Fruit fly (Drosophila melanogaster) whole organism, embryonic: Measurements from ENCODE around the gene GNBP3.
A peak's percentile ranks its signal among the peaks of the same experiment; 100 is the strongest.

Source experiments
- Bdp1 ChIP-seq: fragments of 200-800 bp; sonication (Bioruptor generic); optimal IDR thresholded peaks from 3 replicates; lab custom pipeline; 2016; ENCODE audit warnings: missing biosample characterization, missing genetic modification characterization
- CG10267 ChIP-seq: fragments of 200-800 bp; sonication (Bioruptor generic); optimal IDR thresholded peaks from 2 replicates; lab custom pipeline; 2018; ENCODE audit warnings: missing biosample characterization, mild to moderate bottlenecking, missing genetic modification characterization, moderate library complexity
- CG12104 ChIP-seq: fragments of 200-800 bp; sonication (Bioruptor generic); optimal IDR thresholded peaks from 3 replicates; lab custom pipeline; 2016; ENCODE audit warnings: missing biosample characterization, missing genetic modification characterization
- CG12391 ChIP-seq: fragments of 200-800 bp; sonication (Bioruptor generic); optimal IDR thresholded peaks from 3 replicates; lab custom pipeline; 2018; ENCODE audit warnings: missing biosample characterization, mild to moderate bottlenecking, missing genetic modification characterization, moderate library complexity
- CG15601 ChIP-seq: fragments of 200-800 bp; sonication (Bioruptor generic); optimal IDR thresholded peaks from 3 replicates; lab custom pipeline; 2019; ENCODE audit warnings: missing biosample characterization, mild to moderate bottlenecking, missing genetic modification characterization, moderate library complexity
- CG16813 ChIP-seq: fragments of 200-800 bp; sonication (Bioruptor generic); IDR thresholded peaks from 3 replicates; pipeline ENCODE4 v1.3.6; 2022; ENCODE audit warnings: missing biosample characterization, missing genetic modification characterization; ENCODE audit not compliant: partially characterized antibody
- CG17612 ChIP-seq: fragments of 200-800 bp; sonication (Bioruptor generic); IDR thresholded peaks from 2 replicates; pipeline ENCODE4 v1.3.6; 2022; ENCODE audit warnings: missing biosample characterization, missing genetic modification characterization
- CG18599 ChIP-seq: fragments of 200-800 bp; sonication (Bioruptor generic); optimal IDR thresholded peaks from 3 replicates; lab custom pipeline; 2017; ENCODE audit warnings: missing biosample characterization, missing genetic modification characterization, mild to moderate bottlenecking, moderate library complexity, missing genetic modification reagents
- CG2116 ChIP-seq: fragments of 200-800 bp; sonication (Bioruptor generic); optimal IDR thresholded peaks from 3 replicates; lab custom pipeline; 2018; ENCODE audit warnings: missing biosample characterization, mild to moderate bottlenecking, missing genetic modification characterization
- CG30020 ChIP-seq: fragments of 200-800 bp; optimal IDR thresholded peaks from 2 replicates; lab custom pipeline; 2019; ENCODE audit warnings: missing biosample characterization, mild to moderate bottlenecking, missing genetic modification characterization, moderate library complexity
- CG30431 ChIP-seq: fragments of 200-800 bp; sonication (Bioruptor generic); optimal IDR thresholded peaks from 2 replicates; lab custom pipeline; 2017; ENCODE audit warnings: missing biosample characterization, missing genetic modification characterization
- CG32532 ChIP-seq: fragments of 200-800 bp; sonication (Bioruptor generic); IDR thresholded peaks from 2 replicates; pipeline ENCODE4 v1.3.6; 2022; ENCODE audit warnings: missing biosample characterization, missing genetic modification characterization
- CG3281 ChIP-seq: fragments of 200-800 bp; sonication (Bioruptor generic); optimal IDR thresholded peaks from 3 replicates; lab custom pipeline; 2017; ENCODE audit warnings: missing biosample characterization, mild to moderate bottlenecking, missing genetic modification characterization
- CG8765 ChIP-seq: fragments of 200-800 bp; sonication (Bioruptor generic); IDR thresholded peaks from 2 replicates; pipeline ENCODE4 v1.3.6; 2022; ENCODE audit warnings: missing biosample characterization, missing genetic modification characterization
- CG9215 ChIP-seq: fragments of 200-800 bp; sonication (Bioruptor generic); IDR thresholded peaks from 2 replicates; pipeline ENCODE4 v1.3.6; 2022; ENCODE audit warnings: missing biosample characterization, missing genetic modification characterization
- CG9609 ChIP-seq: fragments of 200-800 bp; sonication (Bioruptor generic); optimal IDR thresholded peaks from 3 replicates; lab custom pipeline; 2016; ENCODE audit warnings: missing biosample characterization, missing genetic modification characterization
- CG9932 ChIP-seq: fragments of 200-800 bp; sonication (Bioruptor generic); IDR thresholded peaks from 2 replicates; pipeline ENCODE4 v1.3.6; 2022; ENCODE audit warnings: missing biosample characterization, missing genetic modification characterization
- CoRest ChIP-seq: fragments of 200-800 bp; sonication (Bioruptor generic); optimal IDR thresholded peaks from 3 replicates; lab custom pipeline; 2018; ENCODE audit warnings: missing biosample characterization, mild to moderate bottlenecking, missing genetic modification characterization, moderate library complexity
- Dll ChIP-seq: fragments of 200-800 bp; sonication (Bioruptor generic); IDR thresholded peaks from 4 replicates; pipeline ENCODE4 v1.3.6; 2022; ENCODE audit warnings: missing biosample characterization, missing genetic modification characterization; ENCODE audit not compliant: partially characterized antibody
- Dp ChIP-seq: fragments of 200-800 bp; sonication (Bioruptor generic); optimal IDR thresholded peaks from 2 replicates; lab custom pipeline; 2018; ENCODE audit warnings: missing biosample characterization, mild to moderate bottlenecking, missing genetic modification characterization, moderate library complexity
- E2f2 ChIP-seq: fragments of 200-800 bp; sonication (Bioruptor generic); IDR thresholded peaks from 2 replicates; pipeline ENCODE4 v1.3.6; 2022; ENCODE audit warnings: missing biosample characterization, missing genetic modification characterization
- ERR ChIP-seq: fragments of 200-800 bp; sonication (Bioruptor generic); optimal IDR thresholded peaks from 2 replicates; lab custom pipeline; 2016; ENCODE audit warnings: missing biosample characterization, missing genetic modification characterization
- Ets65A ChIP-seq: fragments of 200-800 bp; sonication (Bioruptor generic); peaks from one replicate; lab custom pipeline; 2016; ENCODE audit warnings: missing biosample characterization, missing genetic modification characterization
- GATAe ChIP-seq: fragments of 200-800 bp; sonication (Bioruptor generic); conservative IDR thresholded peaks from 2 replicates; pipeline ENCODE4 v1.3.6; 2022; ENCODE audit warnings: missing biosample characterization, missing genetic modification characterization
- Meics ChIP-seq: fragments of 200-800 bp; sonication (Bioruptor generic); optimal IDR thresholded peaks from 2 replicates; lab custom pipeline; 2017; ENCODE audit warnings: missing biosample characterization, mild to moderate bottlenecking, missing genetic modification characterization
- Mes4 ChIP-seq: fragments of 200-800 bp; sonication (Bioruptor generic); optimal IDR thresholded peaks from 2 replicates; lab custom pipeline; 2016; ENCODE audit warnings: missing biosample characterization, missing genetic modification characterization
- NC2α ChIP-seq: fragments of 200-800 bp; sonication (Bioruptor generic); optimal IDR thresholded peaks from 2 replicates; lab custom pipeline; 2016; ENCODE audit warnings: missing biosample characterization, missing genetic modification characterization
- Nf-YB ChIP-seq: fragments of 200-800 bp; sonication (Bioruptor generic); optimal IDR thresholded peaks from 3 replicates; lab custom pipeline; 2019; ENCODE audit warnings: missing biosample characterization, mild to moderate bottlenecking, missing genetic modification characterization, moderate library complexity
- Nf-YC ChIP-seq: fragments of 200-800 bp; optimal IDR thresholded peaks from 3 replicates; lab custom pipeline; 2019; ENCODE audit warnings: missing biosample characterization, mild to moderate bottlenecking, missing genetic modification characterization, moderate library complexity
- Ptx1 ChIP-seq: fragments of 200-800 bp; sonication (Bioruptor generic); IDR thresholded peaks from 2 replicates; pipeline ENCODE4 v1.3.6; 2022; ENCODE audit warnings: missing biosample characterization, missing genetic modification characterization
- Scr ChIP-seq: fragments of 200-800 bp; sonication (Bioruptor generic); IDR thresholded peaks from 2 replicates; pipeline ENCODE4 v1.3.6; 2022; ENCODE audit warnings: missing biosample characterization, missing genetic modification characterization; ENCODE audit not compliant: partially characterized antibody
- Sin3A ChIP-seq: fragments of >200 bp; optimal IDR thresholded peaks from 2 replicates; lab custom pipeline; 2018
- Sox102F ChIP-seq: fragments of 200-800 bp; sonication (Bioruptor generic); optimal IDR thresholded peaks from 2 replicates; lab custom pipeline; 2018; ENCODE audit warnings: missing biosample characterization, mild to moderate bottlenecking, missing genetic modification characterization, moderate library complexity
- Sry-δ ChIP-seq: fragments of 200-800 bp; sonication (Bioruptor generic); optimal IDR thresholded peaks from 2 replicates; lab custom pipeline; 2016; ENCODE audit warnings: missing biosample characterization, missing genetic modification characterization
- Xrp1 ChIP-seq: fragments of 200-800 bp; sonication (Bioruptor generic); IDR thresholded peaks from 2 replicates; pipeline ENCODE4 v1.3.6; 2022; ENCODE audit warnings: missing biosample characterization, missing genetic modification characterization
- abd-A ChIP-seq: fragments of 200-800 bp; sonication (Bioruptor generic); optimal IDR thresholded peaks from 3 replicates; lab custom pipeline; 2019; ENCODE audit warnings: missing biosample characterization, mild to moderate bottlenecking, missing genetic modification characterization, moderate library complexity
- al ChIP-seq: fragments of 200-800 bp; sonication (Bioruptor generic); IDR thresholded peaks from 2 replicates; pipeline ENCODE4 v1.3.6; 2022; ENCODE audit warnings: missing biosample characterization, missing genetic modification characterization
- bcd ChIP-seq: fragments of 200-800 bp; sonication (Bioruptor generic); optimal IDR thresholded peaks from 2 replicates; lab custom pipeline; 2017; ENCODE audit warnings: missing biosample characterization, mild to moderate bottlenecking, missing genetic modification characterization
- chn ChIP-seq: fragments of 200-800 bp; sonication (Bioruptor generic); optimal IDR thresholded peaks from 2 replicates; lab custom pipeline; 2016; ENCODE audit warnings: missing biosample characterization, missing genetic modification characterization
- crol ChIP-seq: fragments of 200-800 bp; sonication (Bioruptor generic); IDR thresholded peaks from 2 replicates; pipeline ENCODE4 v1.3.6; 2022; ENCODE audit warnings: missing biosample characterization, missing genetic modification characterization
- crp ChIP-seq, 2 experiments: fragments of 200-800 bp; sonication (Bioruptor generic); optimal IDR thresholded peaks; 2 replicates in 1 of 2; 3 replicates in 1 of 2; lab custom pipeline; 2017; ENCODE audit warnings: missing biosample characterization in 2 of 2, missing genetic modification characterization in 2 of 2, mild to moderate bottlenecking in 1 of 2, moderate library complexity in 1 of 2
- eve ChIP-seq, 2 experiments: fragments of >200 bp; optimal IDR thresholded peaks; 2 replicates each; lab custom pipeline; 2017; ENCODE audit warnings: missing biosample characterization in 2 of 2, missing genetic modification characterization in 2 of 2
- eyg ChIP-seq: fragments of 200-800 bp; sonication (Bioruptor generic); optimal IDR thresholded peaks from 3 replicates; lab custom pipeline; 2016; ENCODE audit warnings: missing biosample characterization, missing genetic modification characterization
- h ChIP-seq: fragments of >200 bp; optimal IDR thresholded peaks from 2 replicates; lab custom pipeline; 2017
- mam ChIP-seq: fragments of 200-800 bp; sonication (Bioruptor generic); optimal IDR thresholded peaks from 3 replicates; lab custom pipeline; 2016; ENCODE audit warnings: missing biosample characterization, missing genetic modification characterization
- nom ChIP-seq: fragments of 200-800 bp; sonication (Bioruptor generic); optimal IDR thresholded peaks from 2 replicates; lab custom pipeline; 2017; ENCODE audit warnings: missing biosample characterization, missing genetic modification characterization, mild to moderate bottlenecking, moderate library complexity, missing genetic modification reagents
- oc ChIP-seq: fragments of 200-800 bp; sonication (Bioruptor generic); optimal IDR thresholded peaks from 2 replicates; lab custom pipeline; 2018; ENCODE audit warnings: missing biosample characterization, mild to moderate bottlenecking, missing genetic modification characterization, moderate library complexity
- phol ChIP-seq: fragments of 200-800 bp; sonication (Bioruptor generic); optimal IDR thresholded peaks from 3 replicates; lab custom pipeline; 2018; ENCODE audit warnings: missing biosample characterization, mild to moderate bottlenecking, missing genetic modification characterization, moderate library complexity
- ro ChIP-seq: fragments of 200-800 bp; sonication (Bioruptor generic); IDR thresholded peaks from 2 replicates; pipeline ENCODE4 v1.3.6; 2022; ENCODE audit warnings: missing biosample characterization, missing genetic modification characterization
- sna ChIP-seq: fragments of 200-800 bp; sonication (Bioruptor generic); IDR thresholded peaks from 2 replicates; pipeline ENCODE4 v1.3.6; 2022; ENCODE audit warnings: missing biosample characterization, missing genetic modification characterization; ENCODE audit not compliant: partially characterized antibody
- trem ChIP-seq: fragments of 200-800 bp; optimal IDR thresholded peaks from 3 replicates; lab custom pipeline; 2019; ENCODE audit warnings: missing biosample characterization, mild to moderate bottlenecking, missing genetic modification characterization, moderate library complexity
- twi ChIP-seq: fragments of 200-800 bp; optimal IDR thresholded peaks from 2 replicates; lab custom pipeline; 2019; ENCODE audit warnings: missing biosample characterization, mild to moderate bottlenecking, missing genetic modification characterization, moderate library complexity

GNBP3 gene

DNA sequence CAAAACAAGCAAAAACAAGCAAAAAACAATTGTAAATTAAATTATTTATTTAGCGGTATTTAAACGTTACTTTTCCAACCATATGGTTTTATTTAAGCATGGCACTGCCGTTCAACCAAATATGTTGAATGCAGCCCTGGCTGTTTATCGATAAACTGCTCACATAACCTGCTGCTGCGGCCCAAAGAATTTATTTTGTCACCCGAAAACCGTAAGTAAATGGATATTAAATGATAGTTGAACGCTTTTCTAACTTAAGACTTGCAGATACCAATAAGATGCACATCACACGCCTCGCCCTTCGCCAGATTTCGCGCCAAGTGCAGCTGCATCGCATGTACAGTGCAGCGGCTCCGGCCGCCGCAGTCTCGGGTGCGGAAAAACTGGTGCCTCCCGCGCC, 1.8 kb downstream of the GNBP3 start, which contains the start of gene mRpL12 (continued):
- TF ChIP-seq mam (GFP tag; lab: Kevin White, UChicago) (no peak), chn (GFP tag; lab: Kevin White, UChicago) (no peak), CG9932 (GFP tag; lab: Robert Waterston, UW) (no peak), CG15601 (tag; lab: Kevin White, UChicago) (peak; percentile 73), CG17612 (GFP tag; lab: Robert Waterston, UW) (no peak), Nf-YC (no peak), Mes4 (no peak), CG30431 (no peak), CG3281 (GFP tag; lab: Kevin White, UChicago) (no peak), Ets65A (no peak), nom (GFP tag; lab: Kevin White, UChicago) (no peak), Scr (GFP tag; lab: Robert Waterston, UW) (peak; percentile 31; the same call in 1 of the 2 replicates), Xrp1 (GFP tag; lab: Robert Waterston, UW) (no peak), ro (GFP tag; lab: Robert Waterston, UW) (no peak), CG9215 (GFP tag; lab: Robert Waterston, UW) (peak; percentile 99), Ptx1 (GFP tag; lab: Robert Waterston, UW) (no peak), NC2α (no peak), CG16813 (GFP tag; lab: Robert Waterston, UW) (peak; percentile 30; the same call in 1 of the 3 replicates), Bdp1 (GFP tag; lab: Kevin White, UChicago) (no peak), CG12104 (GFP tag; lab: Kevin White, UChicago) (no peak), oc (tag; lab: Kevin White, UChicago) (no peak), h (lab: Kevin White, UChicago) (no peak), CG9609 (GFP tag; lab: Kevin White, UChicago) (no peak), Dp (GFP tag; lab: Kevin White, UChicago) (peak; percentile 52), eve (GFP tag; optimal IDR thresholded peaks at IDR 0.05; lab: Kevin White, UChicago) (no peak), CG8765 (GFP tag; lab: Robert Waterston, UW) (no peak), abd-A (no peak), Dll (GFP tag; lab: Robert Waterston, UW) (peak; percentile 52; the same call in 1 of the 4 replicates), CG32532 (GFP tag; lab: Robert Waterston, UW) (no peak), CG10267 (tag; lab: Kevin White, UChicago) (peak; percentile 21), trem (tag; lab: Kevin White, UChicago) (peak; percentile 83), twi (tag; lab: Kevin White, UChicago) (peak; percentile 14), crol (no peak), bcd (no peak), Meics (no peak), CG30020 (tag; lab: Kevin White, UChicago) (no peak), Sox102F (GFP tag; lab: Kevin White, UChicago) (no peak), E2f2 (GFP tag; lab: Robert Waterston, UW) (peak; percentile 52), phol (tag; lab: Kevin White, UChicago) (peak; percentile 25), CG2116 (GFP tag; lab: Kevin White, UChicago) (peak; percentile 92), al (GFP tag; lab: Robert Waterston, UW) (no peak), GATAe (GFP tag; lab: Robert Waterston, UW) (no peak), Sin3A (lab: Kevin White, UChicago) (no peak), ERR (GFP tag; lab: Kevin White, UChicago) (no peak), CG12391 (peak; percentile 1), Nf-YB (GFP tag; lab: Kevin White, UChicago) (no peak), Sry-δ (peak; percentile 54), CoRest (peak; percentile 19), eyg (GFP tag; lab: Kevin White, UChicago) (no peak), CG18599 (GFP tag; lab: Kevin White, UChicago) (no peak), crp (GFP tag; optimal IDR thresholded peaks at IDR 0.05; lab: Kevin White, UChicago) (peak; percentile 7 to 83), sna (GFP tag; lab: Robert Waterston, UW) (peak; percentile 48; the same call in 1 of the 2 replicates)
